Fruit fly (Drosophila melanogaster) whole organism, prepupa: ENCODE measurements around the gene Rala.

ENCODE experiments used
- Blimp-1 ChIP-seq: fragments of 200-800 bp; sonication (Bioruptor generic); optimal IDR thresholded peaks from 3 replicates; lab custom pipeline; 2017; ENCODE audit warnings: missing biosample characterization, missing genetic modification characterization, mild to moderate bottlenecking, moderate library complexity, missing genetic modification reagents
- CG11294 ChIP-seq: fragments of 200-800 bp; sonication (Bioruptor generic); IDR thresholded peaks from 2 replicates; pipeline ENCODE4 v1.3.6; 2022; ENCODE audit warnings: missing biosample characterization, missing genetic modification characterization
- CG11762 ChIP-seq: fragments of 200-800 bp; sonication (Bioruptor generic); optimal IDR thresholded peaks from 3 replicates; lab custom pipeline; 2016; ENCODE audit warnings: missing biosample characterization, missing genetic modification characterization; ENCODE audit not compliant: insufficient read depth
- CG11902 ChIP-seq: fragments of 200-800 bp; sonication (Bioruptor generic); optimal IDR thresholded peaks from 3 replicates; lab custom pipeline; 2016; ENCODE audit warnings: missing biosample characterization, missing genetic modification characterization
- CG1621 ChIP-seq: fragments of 200-800 bp; sonication (Bioruptor generic); optimal IDR thresholded peaks from 3 replicates; lab custom pipeline; 2018; ENCODE audit warnings: missing biosample characterization, mild to moderate bottlenecking, missing genetic modification characterization
- CG16779 ChIP-seq: fragments of 200-800 bp; sonication (Bioruptor generic); optimal IDR thresholded peaks from 3 replicates; lab custom pipeline; 2017; ENCODE audit warnings: missing biosample characterization, mild to moderate bottlenecking, missing genetic modification characterization
- CG3032 ChIP-seq: fragments of 200-800 bp; optimal IDR thresholded peaks from 2 replicates; lab custom pipeline; 2019; ENCODE audit warnings: missing biosample characterization, mild to moderate bottlenecking, missing genetic modification characterization, moderate library complexity
- CG31627 ChIP-seq: fragments of 200-800 bp; sonication (Bioruptor generic); optimal IDR thresholded peaks from 3 replicates; lab custom pipeline; 2016; ENCODE audit warnings: missing biosample characterization, missing genetic modification characterization
- CG32006 ChIP-seq: fragments of 200-800 bp; sonication (Bioruptor generic); optimal IDR thresholded peaks from 3 replicates; lab custom pipeline; 2017; ENCODE audit warnings: missing biosample characterization, mild to moderate bottlenecking, missing genetic modification characterization
- CG34406 ChIP-seq: fragments of 200-800 bp; sonication (Bioruptor generic); optimal IDR thresholded peaks from 3 replicates; lab custom pipeline; 2016; ENCODE audit warnings: missing biosample characterization, missing genetic modification characterization
- CG4318 ChIP-seq: fragments of 200-800 bp; sonication (Bioruptor generic); optimal IDR thresholded peaks from 3 replicates; lab custom pipeline; 2017; ENCODE audit warnings: missing biosample characterization, mild to moderate bottlenecking, missing genetic modification characterization
- CG6163 ChIP-seq: fragments of 200-800 bp; sonication (Bioruptor generic); IDR thresholded peaks from 3 replicates; pipeline ENCODE4 v1.3.6; 2022; ENCODE audit warnings: missing biosample characterization, missing genetic modification characterization
- CG6276 ChIP-seq: fragments of 200-800 bp; sonication (Bioruptor generic); optimal IDR thresholded peaks from 2 replicates; lab custom pipeline; 2017; ENCODE audit warnings: missing biosample characterization, mild to moderate bottlenecking, missing genetic modification characterization
- CG6792 ChIP-seq: fragments of 200-800 bp; sonication (Bioruptor generic); optimal IDR thresholded peaks from 3 replicates; lab custom pipeline; 2016; ENCODE audit warnings: missing biosample characterization, missing genetic modification characterization
- CG6854 ChIP-seq: fragments of 200-800 bp; sonication (Bioruptor generic); optimal IDR thresholded peaks from 2 replicates; lab custom pipeline; 2017; ENCODE audit warnings: missing biosample characterization, mild to moderate bottlenecking, missing genetic modification characterization
- CG7368 ChIP-seq: fragments of 200-800 bp; sonication (Bioruptor generic); optimal IDR thresholded peaks from 3 replicates; lab custom pipeline; 2016; ENCODE audit warnings: missing biosample characterization, missing genetic modification characterization
- CG8119 ChIP-seq: fragments of 200-800 bp; sonication (Bioruptor generic); IDR thresholded peaks from 3 replicates; pipeline ENCODE4 v1.3.6; 2022; ENCODE audit warnings: missing biosample characterization, missing genetic modification characterization
- CG8319 ChIP-seq: fragments of 200-800 bp; sonication (Bioruptor generic); optimal IDR thresholded peaks from 3 replicates; lab custom pipeline; 2016; ENCODE audit warnings: missing biosample characterization, missing genetic modification characterization
- CG9139 ChIP-seq: fragments of 200-800 bp; sonication (Bioruptor generic); optimal IDR thresholded peaks from 3 replicates; lab custom pipeline; 2017; ENCODE audit warnings: missing biosample characterization, mild to moderate bottlenecking, missing genetic modification characterization
- Eip75B ChIP-seq: fragments of 200-800 bp; sonication (Bioruptor generic); optimal IDR thresholded peaks from 3 replicates; lab custom pipeline; 2016; ENCODE audit warnings: missing biosample characterization, missing genetic modification characterization
- Eip78C ChIP-seq: fragments of 200-800 bp; sonication (Bioruptor generic); peaks from one replicate; lab custom pipeline; 2016; ENCODE audit warnings: missing biosample characterization, missing genetic modification characterization
- Eip93F ChIP-seq: fragments of 200-800 bp; sonication (Bioruptor generic); optimal IDR thresholded peaks from 2 replicates; lab custom pipeline; 2016; ENCODE audit warnings: missing biosample characterization, mild to moderate bottlenecking, missing genetic modification characterization
- Ets21C ChIP-seq: fragments of 200-800 bp; sonication (Bioruptor generic); optimal IDR thresholded peaks from 3 replicates; lab custom pipeline; 2016; ENCODE audit warnings: missing biosample characterization, missing genetic modification characterization
- Ets96B ChIP-seq: fragments of 200-800 bp; optimal IDR thresholded peaks from 2 replicates; lab custom pipeline; 2019; ENCODE audit warnings: missing biosample characterization, mild to moderate bottlenecking, missing genetic modification characterization, moderate library complexity
- Hr38 ChIP-seq: sonication (Bioruptor generic); optimal IDR thresholded peaks from 2 replicates; lab custom pipeline; 2016; ENCODE audit warnings: missing biosample characterization, missing genetic modification characterization
- Hr39 ChIP-seq: fragments of 200-800 bp; sonication (Bioruptor generic); optimal IDR thresholded peaks from 2 replicates; lab custom pipeline; 2016; ENCODE audit warnings: missing biosample characterization, missing genetic modification characterization
- Met ChIP-seq: fragments of 200-800 bp; sonication (Bioruptor generic); optimal IDR thresholded peaks from 3 replicates; lab custom pipeline; 2016; ENCODE audit warnings: missing biosample characterization, missing genetic modification characterization
- Smox ChIP-seq: fragments of 200-800 bp; sonication (Bioruptor generic); optimal IDR thresholded peaks from 3 replicates; lab custom pipeline; 2016; ENCODE audit warnings: missing biosample characterization, missing genetic modification characterization
- Sox14 ChIP-seq: fragments of 200-800 bp; sonication (Bioruptor generic); optimal IDR thresholded peaks from 3 replicates; lab custom pipeline; 2016; ENCODE audit warnings: missing biosample characterization, missing genetic modification characterization
- Sox15 ChIP-seq: fragments of 200-800 bp; sonication (Bioruptor generic); optimal IDR thresholded peaks from 3 replicates; lab custom pipeline; 2016; ENCODE audit warnings: missing biosample characterization, missing genetic modification characterization
- achi ChIP-seq: fragments of 200-800 bp; sonication (Bioruptor generic); optimal IDR thresholded peaks from 3 replicates; lab custom pipeline; 2016; ENCODE audit warnings: missing biosample characterization, missing genetic modification characterization
- acj6 ChIP-seq: fragments of 200-800 bp; sonication (Bioruptor generic); optimal IDR thresholded peaks from 3 replicates; lab custom pipeline; 2016; ENCODE audit warnings: missing biosample characterization, missing genetic modification characterization
- cyc ChIP-seq: fragments of 200-800 bp; sonication (Bioruptor generic); optimal IDR thresholded peaks from 3 replicates; lab custom pipeline; 2016; ENCODE audit warnings: missing biosample characterization, missing genetic modification characterization
- dac ChIP-seq: fragments of 200-800 bp; sonication (Bioruptor generic); optimal IDR thresholded peaks from 2 replicates; lab custom pipeline; 2017; ENCODE audit warnings: missing biosample characterization, mild to moderate bottlenecking, missing genetic modification characterization
- dsx ChIP-seq: fragments of 200-800 bp; optimal IDR thresholded peaks from 3 replicates; lab custom pipeline; 2019; ENCODE audit warnings: missing biosample characterization, mild to moderate bottlenecking, missing genetic modification characterization, moderate library complexity; ENCODE audit not compliant: poor library complexity, severe bottlenecking
- fd59A ChIP-seq: fragments of 200-800 bp; sonication (Bioruptor generic); optimal IDR thresholded peaks from 2 replicates; lab custom pipeline; 2017; ENCODE audit warnings: missing biosample characterization, mild to moderate bottlenecking, missing genetic modification characterization, missing genetic modification reagents
- fd85E ChIP-seq: fragments of 200-800 bp; sonication (Bioruptor generic); optimal IDR thresholded peaks from 3 replicates; lab custom pipeline; 2016; ENCODE audit warnings: missing biosample characterization, missing genetic modification characterization
- lz ChIP-seq: fragments of 200-800 bp; sonication (Bioruptor generic); optimal IDR thresholded peaks from 3 replicates; lab custom pipeline; 2016; ENCODE audit warnings: missing biosample characterization, missing genetic modification characterization
- net ChIP-seq: fragments of 200-800 bp; sonication (Bioruptor generic); optimal IDR thresholded peaks from 3 replicates; lab custom pipeline; 2016; ENCODE audit warnings: missing biosample characterization, missing genetic modification characterization
- pdm3 ChIP-seq: fragments of 200-800 bp; sonication (Bioruptor generic); optimal IDR thresholded peaks from 3 replicates; lab custom pipeline; 2016; ENCODE audit warnings: missing biosample characterization, missing genetic modification characterization
- salr ChIP-seq, 2 experiments: fragments of 200-800 bp; sonication (Bioruptor generic); optimal IDR thresholded peaks; 3 replicates each; lab custom pipeline; 2016 to 2018; ENCODE audit warnings: missing biosample characterization in 2 of 2, missing genetic modification characterization in 2 of 2, mild to moderate bottlenecking in 1 of 2
- spab ChIP-seq: fragments of 200-800 bp; sonication (Bioruptor generic); optimal IDR thresholded peaks from 2 replicates; lab custom pipeline; 2017; ENCODE audit warnings: missing biosample characterization, mild to moderate bottlenecking, missing genetic modification characterization, missing genetic modification reagents
- ss ChIP-seq, 2 experiments: fragments of 200-800 bp; sonication (Bioruptor generic); optimal IDR thresholded peaks; 2 replicates in 1 of 2; 3 replicates in 1 of 2; lab custom pipeline; 2017 to 2018; ENCODE audit warnings: mild to moderate bottlenecking in 2 of 2, missing biosample characterization in 2 of 2, missing genetic modification characterization in 2 of 2, moderate library complexity in 1 of 2
- svp ChIP-seq: fragments of 200-800 bp; sonication (Bioruptor generic); peaks from one replicate; lab custom pipeline; 2016; ENCODE audit warnings: missing biosample characterization, missing genetic modification characterization
- topi ChIP-seq: fragments of 200-800 bp; sonication (Bioruptor generic); optimal IDR thresholded peaks from 3 replicates; lab custom pipeline; 2016; ENCODE audit warnings: missing biosample characterization, missing genetic modification characterization
- vri ChIP-seq: fragments of 200-800 bp; sonication (Bioruptor generic); optimal IDR thresholded peaks from 3 replicates; lab custom pipeline; 2016; ENCODE audit warnings: missing biosample characterization, mild to moderate bottlenecking, missing genetic modification characterization

The Rala gene

DNA sequence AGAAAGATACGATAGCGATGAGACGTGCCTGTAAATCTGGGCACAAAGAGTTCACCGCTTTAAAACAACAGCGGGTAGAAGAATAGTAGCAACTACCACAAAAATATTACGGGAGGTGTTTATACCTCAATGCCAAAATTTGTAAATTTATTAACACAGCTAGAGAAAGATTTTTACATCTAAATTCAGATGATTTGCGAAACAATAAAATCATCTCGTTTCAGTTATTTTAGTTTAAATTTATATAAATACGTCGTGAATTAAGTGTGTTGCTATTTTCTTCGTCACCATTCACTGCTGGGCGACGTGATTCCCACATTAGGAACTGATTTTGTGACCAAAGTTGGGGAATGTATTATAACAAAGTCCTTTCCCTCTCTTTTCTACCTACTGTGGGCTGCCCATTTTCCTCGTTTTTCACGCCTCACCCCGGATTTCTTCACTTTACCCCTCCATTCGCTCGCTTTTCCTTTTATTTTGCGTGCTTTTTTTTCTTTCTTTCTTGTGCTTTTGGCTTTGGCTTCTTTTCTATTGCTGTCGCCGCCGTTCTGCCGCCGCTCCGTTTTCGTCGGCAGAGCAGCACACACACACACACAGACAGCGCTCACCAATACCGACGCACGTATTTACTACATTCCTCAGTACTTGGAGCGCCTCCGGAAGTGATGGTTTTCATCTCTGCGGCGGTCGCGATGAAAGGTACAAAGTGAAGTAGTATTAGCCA is 19.9 kb upstream of the Rala start (continued):
- TF ChIP-seq Met (GFP tag; lab: Kevin White, UChicago) (no peak), Blimp-1 (GFP tag; lab: Kevin White, UChicago) (no peak), CG7368 (GFP tag; lab: Kevin White, UChicago) (no peak), Eip93F (GFP tag; lab: Kevin White, UChicago) (no peak), CG1621 (no peak), CG4318 (GFP tag; lab: Kevin White, UChicago) (peak; percentile 67), CG6792 (GFP tag; lab: Kevin White, UChicago) (no peak), Ets21C (no peak), pdm3 (GFP tag; lab: Kevin White, UChicago) (peak; percentile 53), Ets96B (tag; lab: Kevin White, UChicago) (peak; percentile 24), fd59A (GFP tag; lab: Kevin White, UChicago) (no peak), CG31627 (GFP tag; lab: Kevin White, UChicago) (no peak), Smox (GFP tag; lab: Kevin White, UChicago) (no peak), net (GFP tag; lab: Kevin White, UChicago) (peak; percentile 33), Hr38 (no peak), salr (GFP tag; optimal IDR thresholded peaks at IDR 0.05; lab: Kevin White, UChicago) (peak in 1 of 2 experiments; percentile 0), CG6854 (GFP tag; lab: Kevin White, UChicago) (no peak), CG8319 (GFP tag; lab: Kevin White, UChicago) (no peak), acj6 (GFP tag; lab: Kevin White, UChicago) (peak; percentile 34)

- TF ChIP-seq Hr38: no peak
- TF ChIP-seq Eip78C: peak; percentile 16
Measured at dm6 chrX:3737774-3738173, 18.3 kb upstream of the Rala start.

DNA sequence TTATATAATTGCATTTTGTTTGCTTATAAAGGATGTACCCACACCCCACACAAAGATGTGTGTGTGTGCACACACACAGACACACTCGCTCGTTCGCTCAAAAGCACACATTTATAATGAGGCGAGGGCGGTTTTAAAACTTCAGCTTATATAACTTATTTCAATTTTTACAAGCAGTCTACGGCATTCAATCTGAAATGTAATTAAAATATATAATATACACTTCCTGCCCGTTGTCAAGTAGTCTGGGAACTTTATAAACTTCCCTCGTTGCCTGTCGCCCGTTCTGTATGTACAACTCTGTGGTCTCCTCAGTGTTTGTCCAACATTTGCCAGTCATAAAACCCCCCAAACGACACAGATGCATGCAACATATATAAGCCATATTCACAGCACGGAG is 11.4 kb upstream of the Rala start:
- TF ChIP-seq CG3032 (no peak), Hr39 (GFP tag; lab: Kevin White, UChicago) (no peak), fd85E (GFP tag; lab: Kevin White, UChicago) (no peak), cyc (no peak), dsx (GFP tag; lab: Kevin White, UChicago) (no peak), CG1621 (no peak), lz (no peak), Eip75B (GFP tag; lab: Kevin White, UChicago) (peak; percentile 28), spab (GFP tag; lab: Kevin White, UChicago) (no peak), topi (GFP tag; lab: Kevin White, UChicago) (no peak), CG6276 (GFP tag; lab: Kevin White, UChicago) (no peak), CG11902 (GFP tag; lab: Kevin White, UChicago) (no peak), ss (GFP tag; optimal IDR thresholded peaks at IDR 0.05; lab: Kevin White, UChicago) (peak in 1 of 2 experiments; percentile 28), salr (GFP tag; optimal IDR thresholded peaks at IDR 0.05; lab: Kevin White, UChicago) (no peak), CG6163 (GFP tag; lab: Robert Waterston, UW) (peak; percentile 62; the same call in 2 of the 3 replicates), CG11762 (GFP tag; lab: Kevin White, UChicago) (no peak), svp (GFP tag; lab: Kevin White, UChicago) (peak; percentile 56), CG31627 (GFP tag; lab: Kevin White, UChicago) (no peak), acj6 (GFP tag; lab: Kevin White, UChicago) (no peak), pdm3 (GFP tag; lab: Kevin White, UChicago) (peak; percentile 18), Sox14 (GFP tag; lab: Kevin White, UChicago) (no peak), Ets21C (no peak), vri (GFP tag; lab: Kevin White, UChicago) (no peak), CG9139 (GFP tag; lab: Kevin White, UChicago) (no peak), CG11294 (GFP tag; lab: Robert Waterston, UW) (no peak), CG8119 (GFP tag; lab: Robert Waterston, UW) (0 out of 3 replicates have a peak, but pooled peaks have one; percentile 16), dac (GFP tag; lab: Kevin White, UChicago) (no peak), Eip93F (GFP tag; lab: Kevin White, UChicago) (no peak), CG32006 (peak; percentile 48), achi (GFP tag; lab: Kevin White, UChicago) (no peak), Blimp-1 (GFP tag; lab: Kevin White, UChicago) (no peak), Met (GFP tag; lab: Kevin White, UChicago) (no peak), Sox15 (GFP tag; lab: Kevin White, UChicago) (no peak), CG16779 (tag; lab: Kevin White, UChicago) (no peak), CG34406 (GFP tag; lab: Kevin White, UChicago) (no peak), Eip78C (peak; percentile 63), CG6792 (GFP tag; lab: Kevin White, UChicago) (no peak)
